Fruit fly (Drosophila melanogaster): Measurements from ENCODE around the gene eIF2Bbeta.

DNA sequence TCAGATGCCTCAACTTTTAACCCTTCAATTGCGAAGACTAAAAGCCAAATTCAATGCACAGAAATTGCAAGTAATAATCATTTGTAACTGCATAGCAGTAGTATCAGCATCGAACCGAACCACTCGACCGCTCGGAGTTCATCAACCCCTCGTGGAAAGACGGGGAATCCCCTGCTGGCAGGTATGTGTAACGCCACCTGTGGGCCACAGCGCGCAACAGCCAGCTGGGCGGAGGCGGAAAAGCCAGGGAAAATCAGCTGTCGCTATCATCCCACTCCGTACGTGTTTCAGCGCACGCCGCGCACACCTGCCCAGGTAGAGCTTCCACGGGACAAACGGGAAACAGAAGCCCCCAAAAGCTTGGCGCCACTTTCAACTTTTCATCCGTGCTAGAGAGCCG is 19.9 kb upstream of the eIF2Bbeta start:
- no peak for TF ChIP-seq CG30431 (GFP tag; optimal IDR thresholded peaks at IDR 0.05)
- no peak for TF ChIP-seq CG17912 (GFP tag; optimal IDR thresholded peaks at IDR 0.05)
- TF ChIP-seq run (tag; optimal IDR thresholded peaks at IDR 0.05), result no peak
- TF ChIP-seq D19B (GFP tag; optimal IDR thresholded peaks at IDR 0.05), result no peak
- TF ChIP-seq hth (optimal IDR thresholded peaks at IDR 0.05), result no peak
- TF ChIP-seq CG30403 (GFP tag; optimal IDR thresholded peaks at IDR 0.05), result no peak
- TF ChIP-seq CG4360 (GFP tag; IDR thresholded peaks at IDR 0.05), result no peak
- no peak for TF ChIP-seq CG11723 (GFP tag; optimal IDR thresholded peaks at IDR 0.05)
- no peak for TF ChIP-seq br (optimal IDR thresholded peaks at IDR 0.05)
- TF ChIP-seq exex (tag; optimal IDR thresholded peaks at IDR 0.05), result no peak
